Worm (Caenorhabditis elegans) whole organism, L1 larva: ENCODE data around the gene srh-82.

Source experiments
- alr-1 ChIP-seq: fragments of 200-800 bp; sonication (Bioruptor generic); optimal IDR thresholded peaks from 2 replicates; lab custom pipeline; 2018; ENCODE audit warnings: borderline replicate concordance, mild to moderate bottlenecking, missing genetic modification characterization, missing compliant biosample characterization
- ama-1 ChIP-seq: fragments of 150-350 bp; optimal IDR thresholded peaks from 2 replicates; lab custom pipeline; 2014
- ceh-63 ChIP-seq: fragments of 200-800 bp; sonication (Bioruptor generic); optimal IDR thresholded peaks from 2 replicates; lab custom pipeline; 2018; ENCODE audit warnings: mild to moderate bottlenecking, missing genetic modification characterization, missing compliant biosample characterization
- ces-1 ChIP-seq: fragments of 150-350 bp; optimal IDR thresholded peaks from 2 replicates; lab custom pipeline; 2014; ENCODE audit warnings: missing biosample characterization, missing genetic modification reagents, missing genetic modification characterization
- egl-27 ChIP-seq, 2 experiments: fragments of 150-350 bp in 1 of 2; sonication (generic microtip); optimal IDR thresholded peaks; 3 replicates each; lab custom pipeline; 2017 to 2018; ENCODE audit warnings: missing biosample characterization in 2 of 2, missing genetic modification characterization in 2 of 2, missing genetic modification reagents in 2 of 2
- lin-15B ChIP-seq: fragments of 150-350 bp; sonication (generic microtip); optimal IDR thresholded peaks from 3 replicates; lab custom pipeline; 2014; ENCODE audit warnings: missing biosample characterization, missing genetic modification characterization
- lin-39 ChIP-seq: fragments of 150-350 bp; optimal IDR thresholded peaks from 2 replicates; lab custom pipeline; 2014; ENCODE audit warnings: missing biosample characterization, missing genetic modification reagents, missing genetic modification characterization
- lsy-2 ChIP-seq, 2 experiments: fragments of 150-350 bp; optimal IDR thresholded peaks; 2 replicates each; lab custom pipeline; 2014; ENCODE audit warnings: missing biosample characterization in 2 of 2, missing genetic modification characterization in 2 of 2
- nhr-237 ChIP-seq: fragments of 150-350 bp; optimal IDR thresholded peaks from 2 replicates; lab custom pipeline; 2014; ENCODE audit warnings: missing biosample characterization, missing genetic modification characterization
- pax-3 ChIP-seq: fragments of 200-800 bp; sonication (Bioruptor generic); optimal IDR thresholded peaks from 2 replicates; lab custom pipeline; 2018; ENCODE audit warnings: mild to moderate bottlenecking, missing genetic modification characterization, moderate library complexity, missing compliant biosample characterization
- skn-1 ChIP-seq: fragments of 150-350 bp; optimal IDR thresholded peaks from 2 replicates; lab custom pipeline; 2014; ENCODE audit warnings: missing biosample characterization, missing genetic modification characterization
- snpc-4 ChIP-seq: fragments of 150-350 bp; optimal IDR thresholded peaks from 2 replicates; lab custom pipeline; 2014; ENCODE audit warnings: missing biosample characterization, missing genetic modification characterization
- tbx-2 ChIP-seq: sonication (generic microtip); optimal IDR thresholded peaks from 2 replicates; lab custom pipeline; 2016; ENCODE audit warnings: missing genetic modification characterization, missing compliant biosample characterization

DNA sequence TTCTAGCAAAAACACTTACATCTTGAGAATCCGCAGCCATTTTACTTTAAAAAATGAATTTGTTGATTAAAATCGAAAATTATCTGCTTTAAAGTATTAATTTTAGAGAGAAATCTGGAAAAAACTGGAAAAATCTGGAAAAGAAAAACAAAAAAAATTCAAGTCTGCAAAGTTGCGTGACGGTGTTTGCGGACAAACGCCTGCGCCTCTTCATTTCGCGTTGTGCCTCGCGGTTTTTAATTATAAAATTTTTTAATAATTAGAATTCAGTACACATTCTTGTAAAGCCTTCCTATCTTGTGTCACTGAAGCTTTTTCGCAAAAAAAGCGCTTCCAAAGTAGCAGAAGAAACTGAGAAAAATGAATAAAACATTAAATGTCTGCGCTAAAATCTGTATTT is 18.3 kb upstream of the srh-82 start, which contains the start of gene W03F9.1:
- peak; percentile 59 to 79 for TF ChIP-seq lsy-2 (tag; optimal IDR thresholded peaks at IDR 0.05; lab: Kevin White, UChicago)
- TF ChIP-seq ceh-63 (GFP tag; lab: Kevin White, UChicago), result no peak
- peak; percentile 77 for TF ChIP-seq lin-39
- TF ChIP-seq lin-15B, result no peak
- TF ChIP-seq alr-1, result no peak
- no peak for TF ChIP-seq nhr-237 (tag; lab: Kevin White, UChicago)
- TF ChIP-seq tbx-2 (tag; lab: Kevin White, UChicago), result peak; percentile 69
- no peak for TF ChIP-seq ama-1 (lab: Kevin White, UChicago)
- TF ChIP-seq skn-1 (tag; lab: Kevin White, UChicago), result peak; percentile 69
- TF ChIP-seq egl-27 (tag; optimal IDR thresholded peaks at IDR 0.05; lab: Kevin White, UChicago), result no peak
- peak; percentile 67 for TF ChIP-seq snpc-4 (tag; lab: Kevin White, UChicago)
- TF ChIP-seq ces-1, result no peak
- TF ChIP-seq pax-3, result peak; percentile 7
